Fruit fly (Drosophila melanogaster): Measurements from ENCODE around the gene Cpr66D.

The Cpr66D gene

DNA sequence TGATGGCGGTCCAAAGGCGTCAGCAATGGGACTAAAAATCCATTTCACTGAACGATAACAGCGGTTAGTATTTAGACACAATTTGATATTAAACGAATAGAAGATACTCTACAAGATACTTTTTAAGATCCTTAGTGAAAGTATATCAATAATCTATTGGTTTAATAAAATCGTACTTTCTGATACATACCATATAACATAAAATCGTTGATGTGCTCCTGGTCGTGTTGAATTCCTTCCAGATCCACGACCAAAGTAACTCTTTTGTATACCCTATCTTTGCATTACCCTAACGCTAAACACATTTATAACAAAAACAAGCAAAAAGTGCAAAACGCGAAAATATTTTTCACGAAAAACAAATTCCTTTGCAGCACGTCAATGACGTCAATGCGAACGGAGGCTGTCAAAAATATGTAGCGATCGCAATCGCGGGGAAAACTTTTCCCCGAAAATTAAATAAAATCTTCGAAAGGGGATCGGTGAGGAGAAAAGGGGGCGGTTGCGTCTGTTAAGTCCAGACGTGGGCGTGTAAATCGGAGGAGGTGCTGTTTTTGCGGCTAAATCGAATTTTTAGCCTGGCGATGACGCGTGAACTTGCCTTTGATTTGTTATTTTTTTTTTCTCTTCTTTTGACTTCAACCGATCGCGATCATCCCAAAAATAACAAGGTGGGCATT lies 15.1 kb downstream of the Cpr66D start (continued):
- TF ChIP-seq CG7928 (GFP tag; optimal IDR thresholded peaks at IDR 0.05) (no peak), CG9609 (GFP tag; optimal IDR thresholded peaks at IDR 0.05) (no peak), CG34422 (GFP tag; IDR thresholded peaks at IDR 0.05) (no peak), Bgb (GFP tag; IDR thresholded peaks at IDR 0.05; ENCODE audit: partially characterized antibody) (no peak), CG1647 (GFP tag; optimal IDR thresholded peaks at IDR 0.05) (no peak), scrt (GFP tag; optimal IDR thresholded peaks at IDR 0.05) (no peak), TFAM (GFP tag; optimal IDR thresholded peaks at IDR 0.05) (no peak), tap (tag; optimal IDR thresholded peaks at IDR 0.05) (no peak), CG6813 (GFP tag; optimal IDR thresholded peaks at IDR 0.05) (no peak), CG8944 (GFP tag; optimal IDR thresholded peaks at IDR 0.05) (no peak), CG15011 (GFP tag; optimal IDR thresholded peaks at IDR 0.05) (no peak), zfh2 (GFP tag; optimal IDR thresholded peaks at IDR 0.05) (peak; percentile 33), bigmax (GFP tag; optimal IDR thresholded peaks at IDR 0.05) (no peak), CG9215 (GFP tag; IDR thresholded peaks at IDR 0.05) (peak; percentile 35; the same call in 1 of the 2 replicates), kay (GFP tag; optimal IDR thresholded peaks at IDR 0.05) (no peak), chn (GFP tag; optimal IDR thresholded peaks at IDR 0.05) (no peak), slp2 (GFP tag; optimal IDR thresholded peaks at IDR 0.05) (no peak), sr (GFP tag; IDR thresholded peaks at IDR 0.05) (peak; percentile 89), ranshi (GFP tag; IDR thresholded peaks at IDR 0.05) (0 out of 2 replicates have a peak, but pooled peaks have one; percentile 9), nom (GFP tag; optimal IDR thresholded peaks at IDR 0.05) (no peak), CG32532 (GFP tag; IDR thresholded peaks at IDR 0.05) (peak; percentile 62), sug (tag; optimal IDR thresholded peaks at IDR 0.05) (no peak), ind (GFP tag; optimal IDR thresholded peaks at IDR 0.05) (no peak), CG7271 (tag; optimal IDR thresholded peaks at IDR 0.05) (no peak), unpg (GFP tag; optimal IDR thresholded peaks at IDR 0.05) (no peak), nmo (GFP tag; optimal IDR thresholded peaks at IDR 0.05) (no peak), maf-S (GFP tag; optimal IDR thresholded peaks at IDR 0.05) (no peak), CG2199 (GFP tag; IDR thresholded peaks at IDR 0.05) (no peak), pum (GFP tag; optimal IDR thresholded peaks at IDR 0.05) (no peak), CG30431 (GFP tag; optimal IDR thresholded peaks at IDR 0.05) (no peak), Elba2 (GFP tag; optimal IDR thresholded peaks at IDR 0.05) (no peak), Rfx (GFP tag; IDR thresholded peaks at IDR 0.05) (peak; percentile 61), NfI (GFP tag; optimal IDR thresholded peaks at IDR 0.05) (no peak), Usf (GFP tag; optimal IDR thresholded peaks at IDR 0.05) (no peak), Dbx (GFP tag; IDR thresholded peaks at IDR 0.05) (no peak), CG9876 (GFP tag; optimal IDR thresholded peaks at IDR 0.05) (no peak), Atf-2 (GFP tag; optimal IDR thresholded peaks at IDR 0.05) (no peak), CG9727 (GFP tag; optimal IDR thresholded peaks at IDR 0.05) (no peak), CG17385 (GFP tag; optimal IDR thresholded peaks at IDR 0.05) (no peak), ken (GFP tag; IDR thresholded peaks at IDR 0.05) (no peak), CG1529 (GFP tag; optimal IDR thresholded peaks at IDR 0.05) (no peak), CG6765 (GFP tag; optimal IDR thresholded peaks at IDR 0.05) (no peak), rib (GFP tag; IDR thresholded peaks at IDR 0.05) (peak; percentile 57; the same call in 1 of the 2 replicates), CG9932 (GFP tag; IDR thresholded peaks at IDR 0.05) (peak; percentile 46; the same call in 1 of the 2 replicates), slbo (GFP tag; IDR thresholded peaks at IDR 0.05) (no peak), gfzf (GFP tag; optimal IDR thresholded peaks at IDR 0.05) (no peak), CG1233 (GFP tag; optimal IDR thresholded peaks at IDR 0.05) (no peak), mam (GFP tag; optimal IDR thresholded peaks at IDR 0.05) (peak; percentile 10), Hand (GFP tag; optimal IDR thresholded peaks at IDR 0.05) (no peak), cad (GFP tag; optimal IDR thresholded peaks at IDR 0.05) (no peak), CG10543 (GFP tag; optimal IDR thresholded peaks at IDR 0.05) (peak; percentile 33)
